Fruit fly (Drosophila melanogaster) whole organism, embryonic: ENCODE measurements around the gene nAChRalpha7.

Source experiments
- Atf3 ChIP-seq: fragments of 200-800 bp; sonication (Bioruptor generic); optimal IDR thresholded peaks from 3 replicates; lab custom pipeline; 2016; ENCODE audit warnings: missing biosample characterization, missing genetic modification characterization
- CG10147 ChIP-seq: fragments of 200-800 bp; sonication (Bioruptor generic); optimal IDR thresholded peaks from 2 replicates; lab custom pipeline; 2019; ENCODE audit warnings: missing biosample characterization, mild to moderate bottlenecking, missing genetic modification characterization, moderate library complexity
- CG1024 ChIP-seq: fragments of 200-800 bp; sonication (Bioruptor generic); IDR thresholded peaks from 2 replicates; pipeline ENCODE4 v1.3.6; 2022; ENCODE audit warnings: missing biosample characterization, missing genetic modification characterization
- CG12391 ChIP-seq: fragments of 200-800 bp; sonication (Bioruptor generic); optimal IDR thresholded peaks from 3 replicates; lab custom pipeline; 2018; ENCODE audit warnings: missing biosample characterization, mild to moderate bottlenecking, missing genetic modification characterization, moderate library complexity
- CG12744 ChIP-seq: fragments of 200-800 bp; sonication (Bioruptor generic); optimal IDR thresholded peaks from 2 replicates; lab custom pipeline; 2016; ENCODE audit warnings: missing biosample characterization, missing genetic modification characterization
- CG14050 ChIP-seq: fragments of 200-800 bp; sonication (Bioruptor generic); IDR thresholded peaks from 3 replicates; pipeline ENCODE4 v1.3.6; 2022; ENCODE audit warnings: missing biosample characterization, missing genetic modification characterization
- CG17568 ChIP-seq: fragments of 200-800 bp; sonication (Bioruptor generic); optimal IDR thresholded peaks from 2 replicates; lab custom pipeline; 2018; ENCODE audit warnings: missing biosample characterization, mild to moderate bottlenecking, missing genetic modification characterization, moderate library complexity
- CG1792 ChIP-seq: fragments of 200-800 bp; sonication (Bioruptor generic); optimal IDR thresholded peaks from 2 replicates; lab custom pipeline; 2016; ENCODE audit warnings: missing biosample characterization, missing genetic modification characterization
- CG31388 ChIP-seq: fragments of 200-800 bp; sonication (Bioruptor generic); optimal IDR thresholded peaks from 2 replicates; lab custom pipeline; 2016; ENCODE audit warnings: missing biosample characterization, missing genetic modification characterization
- CG31441 ChIP-seq: fragments of 200-800 bp; sonication (Bioruptor generic); IDR thresholded peaks from 2 replicates; pipeline ENCODE4 v1.3.6; 2022; ENCODE audit warnings: missing biosample characterization, missing genetic modification characterization
- CG4404 ChIP-seq: fragments of 200-800 bp; sonication (Bioruptor generic); IDR thresholded peaks from 2 replicates; pipeline ENCODE4 v1.3.6; 2022; ENCODE audit warnings: missing biosample characterization, missing genetic modification characterization
- CG5180 ChIP-seq: fragments of 200-800 bp; sonication (Bioruptor generic); optimal IDR thresholded peaks from 3 replicates; lab custom pipeline; 2017; ENCODE audit warnings: missing biosample characterization, missing genetic modification characterization, mild to moderate bottlenecking, moderate library complexity, missing genetic modification reagents
- CG6765 ChIP-seq: fragments of 200-800 bp; sonication (Bioruptor generic); optimal IDR thresholded peaks from 3 replicates; lab custom pipeline; 2017; ENCODE audit warnings: missing biosample characterization, mild to moderate bottlenecking, missing genetic modification characterization
- CG6854 ChIP-seq: fragments of 200-800 bp; sonication (Bioruptor generic); optimal IDR thresholded peaks from 3 replicates; lab custom pipeline; 2017; ENCODE audit warnings: missing biosample characterization, mild to moderate bottlenecking, missing genetic modification characterization
- CG8944 ChIP-seq: fragments of 200-800 bp; sonication (Bioruptor generic); optimal IDR thresholded peaks from 3 replicates; lab custom pipeline; 2016; ENCODE audit warnings: missing biosample characterization, missing genetic modification characterization
- CG9932 ChIP-seq: fragments of 200-800 bp; sonication (Bioruptor generic); IDR thresholded peaks from 2 replicates; pipeline ENCODE4 v1.3.6; 2022; ENCODE audit warnings: missing biosample characterization, missing genetic modification characterization
- D ChIP-seq, 2 experiments: fragments of 200-800 bp in 1 of 2; fragments of >200 bp in 1 of 2; sonication (Bioruptor generic) in 1 of 2; optimal IDR thresholded peaks; 2 replicates in 1 of 2; 3 replicates in 1 of 2; lab custom pipeline; 2017; ENCODE audit warnings: mild to moderate bottlenecking in 1 of 2, missing biosample characterization in 1 of 2, missing genetic modification characterization in 1 of 2, missing genetic modification reagents in 1 of 2
- D19A ChIP-seq: fragments of 200-800 bp; optimal IDR thresholded peaks from 3 replicates; lab custom pipeline; 2019; ENCODE audit warnings: missing biosample characterization, mild to moderate bottlenecking, missing genetic modification characterization, moderate library complexity
- Dfd ChIP-seq, 2 experiments: fragments of >200 bp; optimal IDR thresholded peaks; 2 replicates each; lab custom pipeline; 2017; ENCODE audit warnings: missing biosample characterization in 2 of 2, missing genetic modification characterization in 2 of 2
- Eip74EF ChIP-seq, 2 experiments: fragments of 200-800 bp in 1 of 2; fragments of >200 bp in 1 of 2; sonication (Bioruptor generic) in 1 of 2; optimal IDR thresholded peaks; 2 replicates each; lab custom pipeline; 2017 to 2019; ENCODE audit warnings: missing biosample characterization in 2 of 2, missing genetic modification characterization in 2 of 2, mild to moderate bottlenecking in 1 of 2, moderate library complexity in 1 of 2
- Ets97D ChIP-seq: fragments of 200-800 bp; sonication (Bioruptor generic); optimal IDR thresholded peaks from 3 replicates; lab custom pipeline; 2016; ENCODE audit warnings: missing biosample characterization, missing genetic modification characterization
- Hmx ChIP-seq: fragments of 200-800 bp; sonication (Bioruptor generic); optimal IDR thresholded peaks from 2 replicates; lab custom pipeline; 2016; ENCODE audit warnings: missing biosample characterization, missing genetic modification characterization
- Myb ChIP-seq: fragments of 200-800 bp; sonication (Bioruptor generic); optimal IDR thresholded peaks from 2 replicates; lab custom pipeline; 2016; ENCODE audit warnings: missing biosample characterization, missing genetic modification characterization
- NK7.1 ChIP-seq: fragments of 200-800 bp; sonication (Bioruptor generic); optimal IDR thresholded peaks from 3 replicates; lab custom pipeline; 2016; ENCODE audit warnings: missing biosample characterization, missing genetic modification characterization
- Nf-YB ChIP-seq: fragments of 200-800 bp; sonication (Bioruptor generic); optimal IDR thresholded peaks from 3 replicates; lab custom pipeline; 2019; ENCODE audit warnings: missing biosample characterization, mild to moderate bottlenecking, missing genetic modification characterization, moderate library complexity
- Oli ChIP-seq: fragments of 200-800 bp; sonication (Bioruptor generic); optimal IDR thresholded peaks from 2 replicates; lab custom pipeline; 2018; ENCODE audit warnings: missing biosample characterization, mild to moderate bottlenecking, missing genetic modification characterization, moderate library complexity
- PHDP ChIP-seq: fragments of 200-800 bp; sonication (Bioruptor generic); optimal IDR thresholded peaks from 3 replicates; lab custom pipeline; 2018; ENCODE audit warnings: missing biosample characterization, mild to moderate bottlenecking, missing genetic modification characterization, moderate library complexity
- Pdp1 ChIP-seq, 2 experiments: fragments of 200-800 bp; sonication (Bioruptor generic); optimal IDR thresholded peaks; 3 replicates each; lab custom pipeline; 2016; ENCODE audit warnings: missing biosample characterization in 2 of 2, missing genetic modification characterization in 2 of 2, mild to moderate bottlenecking in 1 of 2, moderate library complexity in 1 of 2
- Scr ChIP-seq: fragments of 200-800 bp; sonication (Bioruptor generic); IDR thresholded peaks from 2 replicates; pipeline ENCODE4 v1.3.6; 2022; ENCODE audit warnings: missing biosample characterization, missing genetic modification characterization; ENCODE audit not compliant: partially characterized antibody
- al ChIP-seq: fragments of 200-800 bp; sonication (Bioruptor generic); IDR thresholded peaks from 2 replicates; pipeline ENCODE4 v1.3.6; 2022; ENCODE audit warnings: missing biosample characterization, missing genetic modification characterization
- bab2 ChIP-seq: fragments of 200-800 bp; sonication (Bioruptor generic); optimal IDR thresholded peaks from 2 replicates; lab custom pipeline; 2016; ENCODE audit warnings: missing biosample characterization, missing genetic modification characterization
- bbx ChIP-seq: fragments of 200-800 bp; sonication (Bioruptor generic); IDR thresholded peaks from 2 replicates; pipeline ENCODE4 v1.3.6; 2022; ENCODE audit warnings: missing biosample characterization, missing genetic modification characterization; ENCODE audit not compliant: partially characterized antibody
- bigmax ChIP-seq: fragments of 200-800 bp; sonication (Bioruptor generic); optimal IDR thresholded peaks from 2 replicates; lab custom pipeline; 2018; ENCODE audit warnings: missing biosample characterization, mild to moderate bottlenecking, missing genetic modification characterization
- bowl ChIP-seq: fragments of 200-800 bp; sonication (Bioruptor generic); IDR thresholded peaks from 2 replicates; pipeline ENCODE4 v1.3.6; 2022; ENCODE audit warnings: missing biosample characterization, missing genetic modification characterization
- crol ChIP-seq: fragments of 200-800 bp; sonication (Bioruptor generic); IDR thresholded peaks from 2 replicates; pipeline ENCODE4 v1.3.6; 2022; ENCODE audit warnings: missing biosample characterization, missing genetic modification characterization
- dati ChIP-seq: fragments of 200-800 bp; sonication (Bioruptor generic); IDR thresholded peaks from 2 replicates; pipeline ENCODE4 v1.3.6; 2022; ENCODE audit warnings: missing biosample characterization, missing genetic modification characterization
- eve ChIP-seq, 2 experiments: fragments of >200 bp; optimal IDR thresholded peaks; 2 replicates each; lab custom pipeline; 2017; ENCODE audit warnings: missing biosample characterization in 2 of 2, missing genetic modification characterization in 2 of 2
- ewg ChIP-seq: fragments of 200-800 bp; sonication (Bioruptor generic); optimal IDR thresholded peaks from 3 replicates; lab custom pipeline; 2017; ENCODE audit warnings: mild to moderate bottlenecking, missing biosample characterization, missing genetic modification reagents, missing genetic modification characterization
- oc ChIP-seq: fragments of 200-800 bp; sonication (Bioruptor generic); optimal IDR thresholded peaks from 2 replicates; lab custom pipeline; 2018; ENCODE audit warnings: missing biosample characterization, mild to moderate bottlenecking, missing genetic modification characterization, moderate library complexity
- onecut ChIP-seq: fragments of 200-800 bp; sonication (Bioruptor generic); IDR thresholded peaks from 2 replicates; pipeline ENCODE4 v1.3.6; 2022; ENCODE audit warnings: missing biosample characterization, missing genetic modification characterization
- phol ChIP-seq: fragments of 200-800 bp; sonication (Bioruptor generic); optimal IDR thresholded peaks from 3 replicates; lab custom pipeline; 2018; ENCODE audit warnings: missing biosample characterization, mild to moderate bottlenecking, missing genetic modification characterization, moderate library complexity
- pzg ChIP-seq: fragments of 200-800 bp; sonication (Bioruptor generic); optimal IDR thresholded peaks from 3 replicates; lab custom pipeline; 2018; ENCODE audit warnings: missing biosample characterization, mild to moderate bottlenecking, missing genetic modification characterization, moderate library complexity
- ranshi ChIP-seq: fragments of 200-800 bp; sonication (Bioruptor generic); IDR thresholded peaks from 2 replicates; pipeline ENCODE4 v1.3.6; 2022; ENCODE audit warnings: missing biosample characterization, missing genetic modification characterization
- schlank ChIP-seq: fragments of 200-800 bp; sonication (Bioruptor generic); optimal IDR thresholded peaks from 2 replicates; lab custom pipeline; 2018; ENCODE audit warnings: missing biosample characterization, mild to moderate bottlenecking, missing genetic modification characterization
- sr ChIP-seq: fragments of 200-800 bp; sonication (Bioruptor generic); IDR thresholded peaks from 3 replicates; pipeline ENCODE4 v1.3.6; 2022; ENCODE audit warnings: missing biosample characterization, missing genetic modification characterization
- stwl ChIP-seq: fragments of 200-800 bp; sonication (Bioruptor generic); optimal IDR thresholded peaks from 3 replicates; lab custom pipeline; 2018; ENCODE audit warnings: missing biosample characterization, mild to moderate bottlenecking, missing genetic modification characterization, moderate library complexity
- tio ChIP-seq: fragments of 200-800 bp; sonication (Bioruptor generic); optimal IDR thresholded peaks from 2 replicates; lab custom pipeline; 2017; ENCODE audit warnings: missing biosample characterization, missing genetic modification characterization, inconsistent platforms
- toy ChIP-seq: fragments of 200-800 bp; sonication (Bioruptor generic); IDR thresholded peaks from 2 replicates; pipeline ENCODE4 v1.3.6; 2022; ENCODE audit warnings: missing biosample characterization, missing genetic modification characterization
- wdn ChIP-seq: fragments of 200-800 bp; sonication (Bioruptor generic); IDR thresholded peaks from 2 replicates; pipeline ENCODE4 v1.3.6; 2022; ENCODE audit warnings: missing biosample characterization, missing genetic modification characterization
- wor ChIP-seq: fragments of 200-800 bp; sonication (Bioruptor generic); IDR thresholded peaks from 2 replicates; pipeline ENCODE4 v1.3.6; 2022; ENCODE audit warnings: missing biosample characterization, missing genetic modification characterization

nAChRalpha7 gene

DNA sequence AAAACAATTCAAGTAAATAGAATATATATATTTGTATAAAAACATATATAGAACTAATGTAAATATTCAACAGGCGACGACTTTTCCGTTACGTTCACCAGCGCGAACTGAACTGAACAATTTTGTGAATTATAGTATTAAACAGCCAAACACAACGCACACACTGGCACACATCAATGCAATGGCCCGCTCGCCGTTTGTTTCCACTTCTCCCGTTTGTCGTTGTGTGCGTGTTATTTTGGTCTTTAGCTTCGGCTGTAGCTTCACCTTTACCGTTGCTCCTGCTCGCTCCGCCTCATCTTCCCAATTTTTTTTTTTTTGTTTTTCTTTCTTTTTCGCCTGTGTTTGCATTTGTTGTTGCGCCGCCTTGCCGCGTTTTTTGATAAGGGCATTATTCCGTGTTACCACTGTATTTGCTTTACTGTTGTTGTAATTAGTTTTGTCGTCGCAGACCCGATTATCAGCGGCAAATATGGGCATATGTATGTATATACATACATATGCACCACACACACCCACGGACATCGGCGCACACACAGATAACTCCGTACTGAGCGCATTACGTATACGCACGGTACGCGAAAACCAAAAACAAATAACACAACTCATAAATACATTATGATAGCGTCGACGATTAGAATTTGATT lies 40.3 kb downstream of the nAChRalpha7 start, which contains the start of gene CG8051 (continued):
- no peak for TF ChIP-seq toy (GFP tag; lab: Robert Waterston, UW)
- TF ChIP-seq CG10147 (GFP tag; lab: Kevin White, UChicago): no peak
- no peak for TF ChIP-seq Eip74EF (GFP tag; optimal IDR thresholded peaks at IDR 0.05; lab: Kevin White, UChicago)
- peak; percentile 18 for TF ChIP-seq CG6854
- TF ChIP-seq CG4404 (GFP tag; lab: Robert Waterston, UW): no peak
- no peak for TF ChIP-seq Atf3
- TF ChIP-seq oc (tag; lab: Kevin White, UChicago): no peak
- TF ChIP-seq CG5180: no peak
- TF ChIP-seq Ets97D (GFP tag; lab: Kevin White, UChicago): no peak
- no peak for TF ChIP-seq pzg
- no peak for TF ChIP-seq wor (GFP tag; lab: Robert Waterston, UW)
- 0 out of 2 replicates have a peak, but pooled peaks have one; percentile 18 for TF ChIP-seq CG31441 (GFP tag; lab: Robert Waterston, UW)
- no peak for TF ChIP-seq tio (GFP tag; lab: Kevin White, UChicago)
- no peak for TF ChIP-seq ewg (GFP tag; lab: Kevin White, UChicago)
- no peak for TF ChIP-seq CG9932
- TF ChIP-seq sr: no peak
- peak; percentile 10 for TF ChIP-seq D19A (tag; lab: Kevin White, UChicago)
- peak in 1 of 2 experiments; percentile 84 for TF ChIP-seq Pdp1 (GFP tag; optimal IDR thresholded peaks at IDR 0.05; lab: Kevin White, UChicago)
- TF ChIP-seq CG6765 (GFP tag; lab: Kevin White, UChicago): no peak
- no peak for TF ChIP-seq Hmx (GFP tag; lab: Kevin White, UChicago)
- TF ChIP-seq eve (GFP tag; optimal IDR thresholded peaks at IDR 0.05; lab: Kevin White, UChicago): peak in 1 of 2 experiments; percentile 16
- TF ChIP-seq bbx: no peak
- no peak for TF ChIP-seq schlank (tag; lab: Kevin White, UChicago)
- no peak for TF ChIP-seq Nf-YB (GFP tag; lab: Kevin White, UChicago)
- no peak for TF ChIP-seq bowl (GFP tag; lab: Robert Waterston, UW)
- TF ChIP-seq CG14050 (GFP tag; lab: Robert Waterston, UW): no peak
- TF ChIP-seq Dfd (GFP tag; optimal IDR thresholded peaks at IDR 0.05; lab: Kevin White, UChicago): no peak
- TF ChIP-seq CG1024 (GFP tag; lab: Robert Waterston, UW): no peak
- no peak for TF ChIP-seq crol (GFP tag; lab: Robert Waterston, UW)
- TF ChIP-seq Oli (tag; lab: Kevin White, UChicago): no peak
- TF ChIP-seq D (optimal IDR thresholded peaks at IDR 0.05; lab: Kevin White, UChicago): no peak
- TF ChIP-seq D (GFP tag; optimal IDR thresholded peaks at IDR 0.05; lab: Kevin White, UChicago): no peak
- no peak for TF ChIP-seq dati (GFP tag; lab: Robert Waterston, UW)
- TF ChIP-seq al: no peak
- TF ChIP-seq CG31388 (GFP tag; lab: Kevin White, UChicago): no peak
- TF ChIP-seq ranshi (GFP tag; lab: Robert Waterston, UW): no peak
- no peak for TF ChIP-seq phol (tag; lab: Kevin White, UChicago)
- no peak for TF ChIP-seq CG12391 (tag; lab: Kevin White, UChicago)
- peak; percentile 9 for TF ChIP-seq CG17568
- TF ChIP-seq Myb (GFP tag; lab: Kevin White, UChicago): peak; percentile 11
- peak; percentile 26 for TF ChIP-seq stwl
- TF ChIP-seq bigmax: no peak
- TF ChIP-seq PHDP: no peak
- peak; percentile 14 for TF ChIP-seq CG1792
- TF ChIP-seq wdn (GFP tag; lab: Robert Waterston, UW): no peak
- no peak for TF ChIP-seq CG8944 (GFP tag; lab: Kevin White, UChicago)
- no peak for TF ChIP-seq onecut (GFP tag; lab: Robert Waterston, UW)
- peak; percentile 41 for TF ChIP-seq bab2
- no peak for TF ChIP-seq Scr (GFP tag; lab: Robert Waterston, UW)
- TF ChIP-seq NK7.1: no peak
- TF ChIP-seq CG12744 (GFP tag; lab: Kevin White, UChicago): no peak
